Fruit fly (Drosophila melanogaster) whole organism, embryonic: ENCODE measurements around the gene Psf2.
A peak's percentile ranks its signal among the peaks of the same experiment; 100 is the strongest.

Source experiments
- B-H2 ChIP-seq: fragments of 200-800 bp; sonication (Bioruptor generic); optimal IDR thresholded peaks from 2 replicates; lab custom pipeline; 2018; ENCODE audit warnings: missing biosample characterization, mild to moderate bottlenecking, missing genetic modification characterization
- BEAF-32 ChIP-seq: fragments of 200-800 bp; sonication (Bioruptor generic); optimal IDR thresholded peaks from 3 replicates; lab custom pipeline; 2017; ENCODE audit warnings: missing biosample characterization, missing genetic modification characterization, mild to moderate bottlenecking, moderate library complexity, missing genetic modification reagents
- CG11504 ChIP-seq: fragments of 200-800 bp; sonication (Bioruptor generic); optimal IDR thresholded peaks from 3 replicates; lab custom pipeline; 2019; ENCODE audit warnings: missing biosample characterization, mild to moderate bottlenecking, missing genetic modification characterization, moderate library complexity
- CG14860 ChIP-seq: fragments of 200-800 bp; sonication (Bioruptor generic); IDR thresholded peaks from 3 replicates; pipeline ENCODE4 v1.3.6; 2022; ENCODE audit warnings: missing biosample characterization, missing genetic modification characterization; ENCODE audit not compliant: partially characterized antibody
- CG15601 ChIP-seq: fragments of 200-800 bp; sonication (Bioruptor generic); optimal IDR thresholded peaks from 3 replicates; lab custom pipeline; 2019; ENCODE audit warnings: missing biosample characterization, mild to moderate bottlenecking, missing genetic modification characterization, moderate library complexity
- CG1603 ChIP-seq: fragments of 200-800 bp; sonication (Bioruptor generic); optimal IDR thresholded peaks from 2 replicates; lab custom pipeline; 2019; ENCODE audit warnings: missing biosample characterization, mild to moderate bottlenecking, missing genetic modification characterization, moderate library complexity
- CG16813 ChIP-seq: fragments of 200-800 bp; sonication (Bioruptor generic); IDR thresholded peaks from 3 replicates; pipeline ENCODE4 v1.3.6; 2022; ENCODE audit warnings: missing biosample characterization, missing genetic modification characterization; ENCODE audit not compliant: partially characterized antibody
- CG18011 ChIP-seq: fragments of 200-800 bp; sonication (Bioruptor generic); optimal IDR thresholded peaks from 2 replicates; lab custom pipeline; 2017; ENCODE audit warnings: missing biosample characterization, missing genetic modification characterization, mild to moderate bottlenecking, moderate library complexity, missing genotype
- CG18599 ChIP-seq: fragments of 200-800 bp; sonication (Bioruptor generic); optimal IDR thresholded peaks from 3 replicates; lab custom pipeline; 2017; ENCODE audit warnings: missing biosample characterization, missing genetic modification characterization, mild to moderate bottlenecking, moderate library complexity, missing genetic modification reagents
- CG2116 ChIP-seq: fragments of 200-800 bp; sonication (Bioruptor generic); optimal IDR thresholded peaks from 3 replicates; lab custom pipeline; 2018; ENCODE audit warnings: missing biosample characterization, mild to moderate bottlenecking, missing genetic modification characterization
- CG32532 ChIP-seq: fragments of 200-800 bp; sonication (Bioruptor generic); IDR thresholded peaks from 2 replicates; pipeline ENCODE4 v1.3.6; 2022; ENCODE audit warnings: missing biosample characterization, missing genetic modification characterization
- CG3726 ChIP-seq: fragments of 200-800 bp; sonication (Bioruptor generic); IDR thresholded peaks from 3 replicates; pipeline ENCODE4, ENCODE4 v1.3.6; 2022; ENCODE audit warnings: missing biosample characterization, missing genetic modification characterization
- CG43689 ChIP-seq: fragments of 200-800 bp; sonication (Bioruptor generic); IDR thresholded peaks from 2 replicates; pipeline ENCODE4 v1.3.6; 2022; ENCODE audit warnings: missing biosample characterization, missing genetic modification characterization
- CG4424 ChIP-seq: fragments of 200-800 bp; sonication (Bioruptor generic); optimal IDR thresholded peaks from 3 replicates; lab custom pipeline; 2016; ENCODE audit warnings: missing biosample characterization, missing genetic modification characterization
- CG4854 ChIP-seq: fragments of 200-800 bp; sonication (Bioruptor generic); optimal IDR thresholded peaks from 2 replicates; lab custom pipeline; 2016; ENCODE audit warnings: missing biosample characterization, missing genetic modification characterization, inconsistent platforms
- CG7556 ChIP-seq: fragments of 200-800 bp; sonication (Bioruptor generic); optimal IDR thresholded peaks from 2 replicates; lab custom pipeline; 2017; ENCODE audit warnings: missing biosample characterization, mild to moderate bottlenecking, missing genetic modification characterization
- CG7745 ChIP-seq: fragments of 200-800 bp; sonication (Bioruptor generic); optimal IDR thresholded peaks from 2 replicates; lab custom pipeline; 2018; ENCODE audit warnings: missing biosample characterization, mild to moderate bottlenecking, missing genetic modification characterization, moderate library complexity
- CG9727 ChIP-seq: fragments of 200-800 bp; sonication (Bioruptor generic); optimal IDR thresholded peaks from 3 replicates; lab custom pipeline; 2017; ENCODE audit warnings: missing biosample characterization, mild to moderate bottlenecking, missing genetic modification characterization
- CTCF ChIP-seq: fragments of 200-800 bp; sonication (Bioruptor generic); optimal IDR thresholded peaks from 2 replicates; lab custom pipeline; 2017; ENCODE audit warnings: missing biosample characterization, mild to moderate bottlenecking, missing genetic modification characterization, moderate library complexity
- Dfd ChIP-seq, 2 experiments: fragments of >200 bp; optimal IDR thresholded peaks; 2 replicates each; lab custom pipeline; 2017; ENCODE audit warnings: missing biosample characterization in 2 of 2, missing genetic modification characterization in 2 of 2
- Dip2 ChIP-seq: fragments of 200-800 bp; sonication (Bioruptor generic); IDR thresholded peaks from 2 replicates; pipeline ENCODE4 v1.3.6; 2022; ENCODE audit warnings: missing biosample characterization, missing genetic modification characterization
- Dll ChIP-seq: fragments of 200-800 bp; sonication (Bioruptor generic); IDR thresholded peaks from 4 replicates; pipeline ENCODE4 v1.3.6; 2022; ENCODE audit warnings: missing biosample characterization, missing genetic modification characterization; ENCODE audit not compliant: partially characterized antibody
- Doc2 ChIP-seq: fragments of 200-800 bp; sonication (Bioruptor generic); IDR thresholded peaks from 2 replicates; pipeline ENCODE4 v1.3.6; 2022; ENCODE audit warnings: missing biosample characterization, missing genetic modification characterization
- Dref ChIP-seq: fragments of 200-800 bp; sonication (Bioruptor generic); IDR thresholded peaks from 2 replicates; pipeline ENCODE4 v1.3.6; 2022; ENCODE audit warnings: missing biosample characterization, missing genetic modification characterization
- GATAe ChIP-seq: fragments of 200-800 bp; sonication (Bioruptor generic); conservative IDR thresholded peaks from 2 replicates; pipeline ENCODE4 v1.3.6; 2022; ENCODE audit warnings: missing biosample characterization, missing genetic modification characterization
- HLHmδ ChIP-seq: fragments of 200-800 bp; sonication (Bioruptor generic); optimal IDR thresholded peaks from 2 replicates; lab custom pipeline; 2018; ENCODE audit warnings: missing biosample characterization, mild to moderate bottlenecking, missing genetic modification characterization, moderate library complexity
- Hr39 ChIP-seq: fragments of >200 bp; optimal IDR thresholded peaks from 2 replicates; lab custom pipeline; 2017
- NK7.1 ChIP-seq: fragments of 200-800 bp; sonication (Bioruptor generic); optimal IDR thresholded peaks from 3 replicates; lab custom pipeline; 2016; ENCODE audit warnings: missing biosample characterization, missing genetic modification characterization
- Nf-YC ChIP-seq: fragments of 200-800 bp; optimal IDR thresholded peaks from 3 replicates; lab custom pipeline; 2019; ENCODE audit warnings: missing biosample characterization, mild to moderate bottlenecking, missing genetic modification characterization, moderate library complexity
- Optix ChIP-seq: fragments of 200-800 bp; sonication (Bioruptor generic); IDR thresholded peaks from 3 replicates; pipeline ENCODE4 v1.3.6; 2022; ENCODE audit warnings: missing biosample characterization, missing genetic modification characterization
- Pdp1 ChIP-seq, 2 experiments: fragments of 200-800 bp; sonication (Bioruptor generic); optimal IDR thresholded peaks; 3 replicates each; lab custom pipeline; 2016; ENCODE audit warnings: missing biosample characterization in 2 of 2, missing genetic modification characterization in 2 of 2, mild to moderate bottlenecking in 1 of 2, moderate library complexity in 1 of 2
- Six4 ChIP-seq: fragments of 200-800 bp; sonication (Bioruptor generic); optimal IDR thresholded peaks from 2 replicates; lab custom pipeline; 2016; ENCODE audit warnings: missing biosample characterization, missing genetic modification characterization
- Stat92E ChIP-seq, 3 experiments: fragments of >200 bp in 2 of 3; fragments of 200-800 bp in 1 of 3; sonication (Bioruptor generic) in 1 of 3; optimal IDR thresholded peaks; 2 replicates each; lab custom pipeline; 2017 to 2019; ENCODE audit warnings: missing biosample characterization in 3 of 3, missing genetic modification characterization in 3 of 3, mild to moderate bottlenecking in 1 of 3, moderate library complexity in 1 of 3
- bbx ChIP-seq: fragments of 200-800 bp; sonication (Bioruptor generic); IDR thresholded peaks from 2 replicates; pipeline ENCODE4 v1.3.6; 2022; ENCODE audit warnings: missing biosample characterization, missing genetic modification characterization; ENCODE audit not compliant: partially characterized antibody
- cg ChIP-seq: fragments of 200-800 bp; sonication (Bioruptor generic); optimal IDR thresholded peaks from 3 replicates; lab custom pipeline; 2019; ENCODE audit warnings: missing biosample characterization, mild to moderate bottlenecking, missing genetic modification characterization, moderate library complexity
- chinmo ChIP-seq: fragments of 200-800 bp; sonication (Bioruptor generic); IDR thresholded peaks from 4 replicates; pipeline ENCODE4 v1.3.6; 2022; ENCODE audit warnings: missing biosample characterization, missing genetic modification characterization; ENCODE audit not compliant: partially characterized antibody
- dati ChIP-seq: fragments of 200-800 bp; sonication (Bioruptor generic); IDR thresholded peaks from 2 replicates; pipeline ENCODE4 v1.3.6; 2022; ENCODE audit warnings: missing biosample characterization, missing genetic modification characterization
- en ChIP-seq: fragments of 200-800 bp; sonication (Bioruptor generic); optimal IDR thresholded peaks from 2 replicates; lab custom pipeline; 2016; ENCODE audit warnings: missing biosample characterization, missing genetic modification characterization
- gsb ChIP-seq: fragments of 200-800 bp; sonication (Bioruptor generic); IDR thresholded peaks from 2 replicates; pipeline ENCODE4 v1.3.6; 2022; ENCODE audit warnings: missing biosample characterization, missing genetic modification characterization
- knrl ChIP-seq: fragments of 200-800 bp; sonication (Bioruptor generic); IDR thresholded peaks from 3 replicates; pipeline ENCODE4 v1.3.6; 2022; ENCODE audit warnings: missing biosample characterization, missing genetic modification characterization; ENCODE audit not compliant: partially characterized antibody
- luna ChIP-seq: fragments of 200-800 bp; sonication (Bioruptor generic); optimal IDR thresholded peaks from 2 replicates; lab custom pipeline; 2016; ENCODE audit warnings: missing biosample characterization, missing genetic modification characterization
- pros ChIP-seq: fragments of 200-800 bp; sonication (Bioruptor generic); optimal IDR thresholded peaks from 3 replicates; lab custom pipeline; 2019; ENCODE audit warnings: missing biosample characterization, mild to moderate bottlenecking, missing genetic modification characterization, moderate library complexity
- pzg ChIP-seq: fragments of 200-800 bp; sonication (Bioruptor generic); optimal IDR thresholded peaks from 3 replicates; lab custom pipeline; 2018; ENCODE audit warnings: missing biosample characterization, mild to moderate bottlenecking, missing genetic modification characterization, moderate library complexity
- ro ChIP-seq: fragments of 200-800 bp; sonication (Bioruptor generic); IDR thresholded peaks from 2 replicates; pipeline ENCODE4 v1.3.6; 2022; ENCODE audit warnings: missing biosample characterization, missing genetic modification characterization
- so ChIP-seq: fragments of 200-800 bp; sonication (Bioruptor generic); IDR thresholded peaks from 3 replicates; pipeline ENCODE4 v1.3.6; 2022; ENCODE audit warnings: missing biosample characterization, missing genetic modification characterization
- unc-4 ChIP-seq: fragments of 200-800 bp; sonication (Bioruptor generic); IDR thresholded peaks from 2 replicates; pipeline ENCODE4 v1.3.6; 2022; ENCODE audit warnings: missing biosample characterization, missing genetic modification characterization; ENCODE audit not compliant: partially characterized antibody
- unpg ChIP-seq: fragments of 200-800 bp; sonication (Bioruptor generic); optimal IDR thresholded peaks from 3 replicates; lab custom pipeline; 2018; ENCODE audit warnings: missing biosample characterization, mild to moderate bottlenecking, missing genetic modification characterization, moderate library complexity
- zf30C ChIP-seq: fragments of 200-800 bp; sonication (Bioruptor generic); optimal IDR thresholded peaks from 3 replicates; lab custom pipeline; 2018; ENCODE audit warnings: missing biosample characterization, mild to moderate bottlenecking, missing genetic modification characterization

Gene Psf2

dm6 chr2L:4385387-4386279 lies 1.5 kb downstream of the Psf2 start, which contains the start of gene Vps53 (continued):
- TF ChIP-seq CG18599 (GFP tag; lab: Kevin White, UChicago) (no peak), CTCF (GFP tag; lab: Kevin White, UChicago) (no peak), CG16813 (GFP tag; lab: Robert Waterston, UW) (peak; percentile 32; the same call in 1 of the 3 replicates), CG14860 (GFP tag; lab: Robert Waterston, UW) (no peak), CG15601 (no peak), CG11504 (no peak), Dll (GFP tag; lab: Robert Waterston, UW) (peak; percentile 58; the same call in 2 of the 4 replicates), CG4854 (GFP tag; lab: Kevin White, UChicago) (no peak), CG7745 (tag; lab: Kevin White, UChicago) (no peak), pzg (GFP tag; lab: Kevin White, UChicago) (peak; percentile 56), knrl (GFP tag; lab: Robert Waterston, UW) (no peak), CG7556 (GFP tag; lab: Kevin White, UChicago) (no peak), Nf-YC (no peak), BEAF-32 (peak; percentile 54), unc-4 (GFP tag; lab: Robert Waterston, UW) (peak; percentile 35; the same call in 1 of the 2 replicates), Pdp1 (GFP tag; optimal IDR thresholded peaks at IDR 0.05; lab: Kevin White, UChicago) (peak in 1 of 2 experiments; percentile 82), CG43689 (GFP tag; lab: Robert Waterston, UW) (no peak), CG18011 (no peak), dati (GFP tag; lab: Robert Waterston, UW) (no peak), en (no peak), Stat92E (GFP tag; optimal IDR thresholded peaks at IDR 0.05; lab: Kevin White, UChicago) (peak in 1 of 3 experiments; percentile 26), Hr39 (no peak), CG4424 (GFP tag; lab: Kevin White, UChicago) (no peak), unpg (GFP tag; lab: Kevin White, UChicago) (no peak), luna (no peak), chinmo (0 out of 4 replicates have a peak, but pooled peaks have one; percentile 55), Dip2 (GFP tag; lab: Robert Waterston, UW) (no peak), CG9727 (GFP tag; lab: Kevin White, UChicago) (no peak), bbx (peak; percentile 47), Dref (GFP tag; lab: Robert Waterston, UW) (peak; percentile 69), cg (GFP tag; lab: Kevin White, UChicago) (no peak), Doc2 (GFP tag; lab: Robert Waterston, UW) (no peak), Dfd (GFP tag; optimal IDR thresholded peaks at IDR 0.05; lab: Kevin White, UChicago) (no peak), Optix (GFP tag; lab: Robert Waterston, UW) (no peak), zf30C (GFP tag; lab: Kevin White, UChicago) (no peak), CG2116 (peak; percentile 30), gsb (GFP tag; lab: Robert Waterston, UW) (no peak), Six4 (GFP tag; lab: Kevin White, UChicago) (no peak), B-H2 (GFP tag; lab: Kevin White, UChicago) (no peak), CG32532 (GFP tag; lab: Robert Waterston, UW) (no peak), NK7.1 (no peak), GATAe (GFP tag; lab: Robert Waterston, UW) (peak; percentile 48; the same call in 1 of the 2 replicates), so (GFP tag; lab: Robert Waterston, UW) (no peak), HLHmδ (GFP tag; lab: Kevin White, UChicago) (no peak), pros (GFP tag; lab: Kevin White, UChicago) (no peak), ro (GFP tag; lab: Robert Waterston, UW) (no peak), CG3726 (GFP tag; lab: Robert Waterston, UW) (no peak), CG1603 (tag; lab: Kevin White, UChicago) (peak; percentile 14)
